Worm (Caenorhabditis elegans): ENCODE measurements around the gene ZK643.5.

DNA sequence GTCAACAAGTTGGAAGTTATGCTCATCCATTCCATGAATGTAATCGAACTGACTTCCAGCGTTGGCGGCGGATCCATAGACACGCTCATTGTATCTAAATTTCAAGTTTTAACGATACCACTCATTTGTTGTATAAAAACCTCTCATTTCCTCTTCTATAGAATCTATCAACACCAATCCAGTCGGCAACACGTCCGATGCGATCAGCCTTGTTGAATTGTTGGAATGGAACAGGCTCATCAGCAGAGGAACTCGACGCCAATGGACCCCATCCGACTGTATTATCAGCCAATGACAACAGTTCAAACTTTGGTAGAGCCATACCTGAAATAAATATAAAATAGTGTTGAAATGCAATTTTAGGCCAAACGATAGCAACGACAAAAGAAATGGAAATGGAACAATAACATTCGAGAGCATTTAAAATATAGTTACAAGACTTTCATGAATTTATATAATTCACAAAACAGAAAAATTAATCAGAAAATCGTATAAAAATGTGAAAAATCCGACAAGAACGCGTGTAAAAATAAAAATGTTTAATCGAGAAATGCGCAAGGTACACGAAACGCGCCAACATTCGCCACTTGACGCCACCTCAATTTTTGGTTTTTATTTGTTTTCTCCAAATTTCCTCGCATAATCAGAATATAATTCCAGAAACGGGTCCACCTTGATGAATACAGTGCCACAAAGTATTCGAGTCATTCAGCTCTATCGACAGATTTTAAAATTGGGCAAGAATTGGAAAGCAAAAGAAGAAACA, 15.4 kb upstream of the ZK643.5 start, which contains the start of the genes eif-3.D and R08D7.4:
- TF ChIP-seq snpc-4 (tag; optimal IDR thresholded peaks at IDR 0.05) = peak; percentile 59
- TF ChIP-seq jun-1 (tag; optimal IDR thresholded peaks at IDR 0.05) = no peak
- TF ChIP-seq nhr-11 (tag; optimal IDR thresholded peaks at IDR 0.05) = no peak
- peak; percentile 8 for TF ChIP-seq nhr-25 (tag; optimal IDR thresholded peaks at IDR 0.05)
- TF ChIP-seq ceh-9 (tag; optimal IDR thresholded peaks at IDR 0.05) = no peak
- no peak for TF ChIP-seq skn-1 (tag; optimal IDR thresholded peaks at IDR 0.05)
- TF ChIP-seq hmg-11 (tag; optimal IDR thresholded peaks at IDR 0.05) = peak; percentile 73
- no peak for TF ChIP-seq unc-39 (tag; optimal IDR thresholded peaks at IDR 0.05)
- no peak for TF ChIP-seq daf-12 (tag; optimal IDR thresholded peaks at IDR 0.05)
- TF ChIP-seq ceh-82 (tag; optimal IDR thresholded peaks at IDR 0.05) = no peak
- TF ChIP-seq lin-39 (tag; optimal IDR thresholded peaks at IDR 0.05) = peak; percentile 7

All from whole organism, L3 larva.